3 fruit fly cellular contexts compared by ENCODE assay signal in the genomic region with DNA sequence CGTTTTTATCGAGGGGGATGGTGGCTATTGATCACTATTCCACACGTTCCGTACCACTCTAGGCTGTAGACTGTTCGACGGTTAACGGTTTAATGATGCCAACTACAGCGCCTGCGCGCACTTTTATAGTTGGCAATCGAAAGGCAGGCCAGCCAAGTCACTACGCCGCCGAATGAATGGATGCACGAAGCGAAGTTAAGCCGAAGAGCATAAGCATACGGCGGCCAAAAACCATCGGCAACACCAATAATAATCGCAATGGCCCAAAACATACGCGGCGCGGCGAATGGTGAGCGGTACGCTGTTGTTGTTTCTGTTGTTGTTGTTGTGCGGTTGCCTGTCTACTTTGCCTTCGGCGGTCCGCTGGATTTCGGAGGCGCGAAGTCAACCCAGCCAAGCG.
A peak's percentile ranks its signal among the peaks of the same experiment; 100 is the strongest.
TF ChIP-seq lines count a peak whose summit lies in the region.

A gene (minus strand): TSS at position 101 of the 400 bp plus-strand sequence.

- TF ChIP-seq CTCF in whole organism, embryonic (GFP tag; optimal IDR thresholded peaks at IDR 0.05; lab: Kevin White, UChicago), result no peak

TF ChIP-seq in whole organism, embryonic, 481 proteins besides CTCF, POLR2A, EP300 and RAD21 (continues in another document):
- TF ChIP-seq Oli (tag; optimal IDR thresholded peaks at IDR 0.05; lab: Kevin White, UChicago) (no peak), CG10366 (GFP tag; IDR thresholded peaks at IDR 0.05; lab: Robert Waterston, UW) (no peak), dm (GFP tag; optimal IDR thresholded peaks at IDR 0.05; lab: Kevin White, UChicago) (no peak), bcd (GFP tag; optimal IDR thresholded peaks at IDR 0.05; lab: Kevin White, UChicago) (no peak), Doc2 (GFP tag; IDR thresholded peaks at IDR 0.05; lab: Robert Waterston, UW) (no peak), CG4360 (GFP tag; IDR thresholded peaks at IDR 0.05; lab: Robert Waterston, UW) (peak; percentile 38; the same call in 1 of the 2 replicates), Med (GFP tag; lab: Kevin White, UChicago) (no peak), CG15601 (tag; optimal IDR thresholded peaks at IDR 0.05; lab: Kevin White, UChicago) (no peak), Oaz (GFP tag; IDR thresholded peaks at IDR 0.05; lab: Robert Waterston, UW) (no peak), CkIIα-i1 (GFP tag; IDR thresholded peaks at IDR 0.05; lab: Robert Waterston, UW) (no peak), dmrt99B (tag; optimal IDR thresholded peaks at IDR 0.05; lab: Kevin White, UChicago) (no peak), sr (GFP tag; IDR thresholded peaks at IDR 0.05; lab: Robert Waterston, UW) (no peak), ewg (GFP tag; optimal IDR thresholded peaks at IDR 0.05; lab: Kevin White, UChicago) (no peak), Drgx (GFP tag; IDR thresholded peaks at IDR 0.05; lab: Robert Waterston, UW) (no peak), fd64A (GFP tag; optimal IDR thresholded peaks at IDR 0.05; lab: Kevin White, UChicago) (no peak), CG3847 (GFP tag; IDR thresholded peaks at IDR 0.05; lab: Robert Waterston, UW) (0 out of 2 replicates have a peak, but pooled peaks have one; percentile 21), org-1 (GFP tag; optimal IDR thresholded peaks at IDR 0.05; lab: Kevin White, UChicago) (no peak), CG4424 (GFP tag; optimal IDR thresholded peaks at IDR 0.05; lab: Kevin White, UChicago) (no peak), CG8089 (GFP tag; optimal IDR thresholded peaks at IDR 0.05; lab: Kevin White, UChicago) (no peak), CG1832 (GFP tag; optimal IDR thresholded peaks at IDR 0.05; lab: Kevin White, UChicago) (no peak), CG17612 (GFP tag; IDR thresholded peaks at IDR 0.05; lab: Robert Waterston, UW) (0 out of 2 replicates have a peak, but pooled peaks have one; percentile 5), ssp (GFP tag; IDR thresholded peaks at IDR 0.05; lab: Robert Waterston, UW) (no peak), Myb (GFP tag; optimal IDR thresholded peaks at IDR 0.05; lab: Kevin White, UChicago) (no peak), fd102C (GFP tag; optimal IDR thresholded peaks at IDR 0.05; lab: Kevin White, UChicago) (no peak), CG1602 (GFP tag; optimal IDR thresholded peaks at IDR 0.05; lab: Kevin White, UChicago) (no peak), sug (tag; optimal IDR thresholded peaks at IDR 0.05; lab: Kevin White, UChicago) (no peak), shn (GFP tag; optimal IDR thresholded peaks at IDR 0.05; lab: Kevin White, UChicago) (no peak), dmrt11E (tag; optimal IDR thresholded peaks at IDR 0.05; lab: Kevin White, UChicago) (no peak), CG9437 (GFP tag; optimal IDR thresholded peaks at IDR 0.05; lab: Kevin White, UChicago) (no peak), bbx (GFP tag; IDR thresholded peaks at IDR 0.05; lab: Robert Waterston, UW; ENCODE audit: partially characterized antibody) (no peak)

TF ChIP-seq in whole organism, prepupa, 60 proteins besides CTCF, POLR2A, EP300 and RAD21:
- peak; percentile 31; the same call in 1 of the 3 replicates for TF ChIP-seq eg (GFP tag; IDR thresholded peaks at IDR 0.05; lab: Robert Waterston, UW)
- TF ChIP-seq Hr39 (GFP tag; optimal IDR thresholded peaks at IDR 0.05; lab: Kevin White, UChicago), result no peak
TF ChIP-seq in whole organism, prepupa: peak in this region for 1.

TF ChIP-seq in whole organism, pupa, 21 proteins besides CTCF, POLR2A, EP300 and RAD21:
- TF ChIP-seq CG13204 (GFP tag; optimal IDR thresholded peaks at IDR 0.05; lab: Kevin White, UChicago), result peak; percentile 67
- no peak for TF ChIP-seq Pif1B (GFP tag; optimal IDR thresholded peaks at IDR 0.05; lab: Kevin White, UChicago)
- no peak for TF ChIP-seq CG32121 (GFP tag; IDR thresholded peaks at IDR 0.05; lab: Robert Waterston, UW)
